Worm (Caenorhabditis elegans) whole organism, young adult: Measurements from ENCODE around the gene F23F1.6.

Experiments used
- ccch-3 ChIP-seq: fragments of 200-800 bp; sonication (Bioruptor generic); optimal IDR thresholded peaks from 2 replicates; lab custom pipeline; 2018; ENCODE audit warnings: mild to moderate bottlenecking, missing genetic modification characterization, missing compliant biosample characterization
- dpl-1 ChIP-seq: fragments of 150-350 bp; optimal IDR thresholded peaks from 2 replicates; lab custom pipeline; 2014; ENCODE audit warnings: missing biosample characterization, missing genetic modification reagents, missing genetic modification characterization
- fkh-3 ChIP-seq: sonication (generic microtip); optimal IDR thresholded peaks from 2 replicates; lab custom pipeline; 2016; ENCODE audit warnings: mild to moderate bottlenecking, missing genetic modification characterization, missing compliant biosample characterization
- lsl-1 ChIP-seq: fragments of 200-800 bp; sonication (Bioruptor generic); optimal IDR thresholded peaks from 2 replicates; lab custom pipeline; 2018; ENCODE audit warnings: mild to moderate bottlenecking, missing genetic modification characterization, moderate library complexity, missing compliant biosample characterization
- sdz-38 ChIP-seq: sonication (generic microtip); optimal IDR thresholded peaks from 2 replicates; lab custom pipeline; 2016; ENCODE audit warnings: missing genotype, missing genetic modification characterization, missing compliant biosample characterization
- snpc-4 ChIP-seq, 5 experiments: fragments of 150-350 bp in 1 of 5; sonication (generic microtip) in 4 of 5; optimal IDR thresholded peaks; 2 replicates each; lab custom pipeline; 2014 to 2018; ENCODE audit warnings: missing genetic modification characterization in 5 of 5, missing biosample characterization in 3 of 5, antibody characterized with exemption in 2 of 5, mild to moderate bottlenecking in 2 of 5, missing compliant biosample characterization in 2 of 5, missing genotype in 2 of 5, moderate library complexity in 2 of 5, missing genetic modification reagents in 1 of 5
- unc-62 ChIP-seq: fragments of 150-350 bp; optimal IDR thresholded peaks from 2 replicates; lab custom pipeline; 2014; ENCODE audit warnings: missing biosample characterization, missing genetic modification reagents, missing genetic modification characterization
- ztf-26 ChIP-seq: sonication (generic microtip); optimal IDR thresholded peaks from 2 replicates; lab custom pipeline; 2017; ENCODE audit warnings: missing genetic modification characterization, missing compliant biosample characterization

DNA sequence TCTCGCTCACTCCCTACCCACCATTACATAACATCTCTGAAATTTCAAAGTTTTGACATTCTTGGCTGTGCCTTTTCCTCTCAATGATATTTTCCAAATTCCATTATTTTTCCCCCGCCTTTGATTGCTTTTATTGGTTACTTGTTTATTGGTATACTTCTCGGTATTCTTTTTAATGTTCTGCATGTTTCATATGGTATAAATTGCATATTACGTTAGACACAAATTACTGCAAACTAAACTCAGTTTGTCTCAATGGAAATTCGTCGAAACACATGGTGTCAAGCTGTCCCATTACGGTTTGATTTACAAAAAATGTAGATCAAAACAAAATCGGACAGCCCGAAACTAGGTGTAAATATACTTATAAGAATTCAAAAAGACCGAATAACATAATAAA lies 15.2 kb downstream of the F23F1.6 start:
- no peak for TF ChIP-seq sdz-38 (tag; lab: Kevin White, UChicago)
- no peak for TF ChIP-seq lsl-1 (GFP tag; lab: Kevin White, UChicago)
- TF ChIP-seq fkh-3 (tag; lab: Kevin White, UChicago), result no peak
- TF ChIP-seq ztf-26 (tag; lab: Kevin White, UChicago), result no peak
- no peak for TF ChIP-seq dpl-1 (GFP tag; lab: Kevin White, UChicago)
- no peak for TF ChIP-seq unc-62 (GFP tag; lab: Kevin White, UChicago)
- TF ChIP-seq snpc-4 (GFP tag; optimal IDR thresholded peaks at IDR 0.05; lab: Kevin White, UChicago), result no peak
- TF ChIP-seq snpc-4 (tag; optimal IDR thresholded peaks at IDR 0.05; lab: Kevin White, UChicago), result no peak
- no peak for TF ChIP-seq ccch-3 (GFP tag; lab: Kevin White, UChicago)
